Fruit fly (Drosophila melanogaster) whole organism, pupa: ENCODE results near the gene RhoGAP100F.

Experiments
- CG12605 ChIP-seq: fragments of 200-800 bp; sonication (Bioruptor generic); IDR thresholded peaks from 2 replicates; pipeline ENCODE4 v1.3.6; 2022; ENCODE audit warnings: missing biosample characterization, missing genetic modification characterization
- CG34367 ChIP-seq: fragments of 200-800 bp; sonication (Bioruptor generic); optimal IDR thresholded peaks from 2 replicates; lab custom pipeline; 2018; ENCODE audit warnings: missing biosample characterization, mild to moderate bottlenecking, missing genetic modification characterization
- Ets98B ChIP-seq: fragments of 200-800 bp; sonication (Bioruptor generic); IDR thresholded peaks from 2 replicates; pipeline ENCODE4 v1.3.6; 2022; ENCODE audit warnings: missing biosample characterization, missing genetic modification characterization
- Snoo ChIP-seq: fragments of 200-800 bp; sonication (Bioruptor generic); optimal IDR thresholded peaks from 3 replicates; lab custom pipeline; 2017; ENCODE audit warnings: missing biosample characterization, mild to moderate bottlenecking, missing genetic modification characterization, inconsistent platforms

- TF ChIP-seq CG34367 (tag; lab: Kevin White, UChicago), result no peak
- TF ChIP-seq CG12605 (GFP tag; lab: Robert Waterston, UW), result peak; percentile 46
- peak; percentile 14 for TF ChIP-seq Snoo (tag; lab: Kevin White, UChicago)
- peak; percentile 64 for TF ChIP-seq Ets98B (GFP tag; lab: Robert Waterston, UW)
Measured at dm6 chr3R:31810073-31810530, 2.3 kb upstream of the RhoGAP100F start, which contains the start of gene Rift.
